Worm (Caenorhabditis elegans) whole organism, L4/young adult: Measurements from ENCODE around the gene B0035.22.
A peak's percentile ranks its signal among the peaks of the same experiment; 100 is the strongest.
"Not testable (repeated sequence)": the region's sequence is repeated elsewhere in the genome, so short reads cannot be mapped to it uniquely, and the experiment has no call there.

ENCODE experiments used
- W03F9.2 ChIP-seq: fragments of 150-350 bp; optimal IDR thresholded peaks from 2 replicates; lab custom pipeline; 2014; ENCODE audit warnings: missing biosample characterization, missing genetic modification characterization
- dao-5 ChIP-seq: sonication (generic microtip); optimal IDR thresholded peaks from 2 replicates; lab custom pipeline; 2016; ENCODE audit warnings: missing genotype, missing genetic modification characterization, moderate library complexity, missing compliant biosample characterization
- him-1 ChIP-seq: sonication (generic microtip); optimal IDR thresholded peaks from 2 replicates; lab custom pipeline; 2016; ENCODE audit warnings: missing genotype, missing genetic modification reagents, missing genetic modification characterization, missing compliant biosample characterization

The B0035.22 gene

DNA sequence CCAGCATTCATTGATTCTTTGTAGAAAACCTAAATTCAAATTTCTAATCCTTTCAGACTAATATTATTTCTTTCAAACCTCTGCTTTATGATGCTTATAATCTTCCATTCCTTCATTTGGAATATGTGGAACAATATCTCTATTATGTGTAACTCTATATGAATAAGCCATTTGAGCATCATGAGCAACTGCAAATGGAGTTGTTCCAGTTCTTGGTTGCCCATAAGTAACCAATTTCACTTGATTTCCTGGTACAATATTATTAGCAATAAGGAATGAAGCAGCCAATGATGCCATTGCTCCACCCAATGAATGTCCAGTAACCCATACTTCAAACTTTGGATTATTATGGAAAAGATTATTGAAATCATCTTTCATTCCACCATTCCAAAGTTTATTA, 10.0 kb upstream of the B0035.22 start:
- TF ChIP-seq him-1 (tag; lab: Kevin White, UChicago): no peak
- no peak for TF ChIP-seq W03F9.2
- no peak for TF ChIP-seq dao-5 (tag; lab: Kevin White, UChicago)

DNA sequence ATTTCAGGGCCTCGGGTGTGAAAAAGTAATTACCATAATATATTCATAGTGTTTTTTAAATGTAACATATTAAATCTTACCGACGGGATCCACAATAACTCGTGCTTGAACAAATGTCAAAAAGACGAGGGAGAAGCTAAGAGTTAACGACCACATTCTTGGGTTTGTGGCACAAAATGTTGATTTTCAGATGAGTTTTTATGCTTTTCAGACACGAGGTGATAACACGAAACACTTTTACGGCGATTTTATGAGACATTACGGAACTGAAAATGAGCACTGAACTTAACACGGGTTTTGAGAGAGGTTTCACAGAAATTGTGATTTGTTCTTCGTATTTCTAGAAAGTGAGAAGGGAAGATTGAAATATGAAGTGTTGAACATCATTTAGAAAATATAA, 8.4 kb upstream of the B0035.22 start, which contains the start of gene B0035.13:
Gene B0035.13, minus strand, starts transcription at position 173 of the 400 bp plus-strand sequence.
- TF ChIP-seq dao-5 (tag; lab: Kevin White, UChicago) (no peak), W03F9.2 (no peak), him-1 (tag; lab: Kevin White, UChicago) (no peak)

DNA sequence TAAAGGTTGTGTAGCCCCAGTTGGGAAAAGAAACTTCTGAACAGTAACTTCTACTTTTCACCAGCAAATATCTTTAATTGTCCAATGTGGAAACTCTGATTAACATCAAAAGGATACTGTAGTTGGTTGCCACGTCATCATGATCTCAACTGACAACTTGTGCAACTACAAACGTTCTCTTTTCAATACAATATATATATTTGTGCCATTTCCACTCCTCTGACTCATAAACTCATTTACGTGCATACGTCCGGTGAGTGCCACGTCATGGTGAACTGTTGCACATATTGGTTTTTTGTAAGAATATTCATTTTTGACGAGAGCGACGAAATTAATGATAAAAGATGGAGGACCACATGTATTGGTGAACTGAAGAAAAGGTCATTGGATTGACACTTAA, 7.2 kb upstream of the B0035.22 start:
- no peak for TF ChIP-seq W03F9.2
- TF ChIP-seq him-1 (tag; lab: Kevin White, UChicago): no peak
- TF ChIP-seq dao-5 (tag; lab: Kevin White, UChicago): no peak

DNA sequence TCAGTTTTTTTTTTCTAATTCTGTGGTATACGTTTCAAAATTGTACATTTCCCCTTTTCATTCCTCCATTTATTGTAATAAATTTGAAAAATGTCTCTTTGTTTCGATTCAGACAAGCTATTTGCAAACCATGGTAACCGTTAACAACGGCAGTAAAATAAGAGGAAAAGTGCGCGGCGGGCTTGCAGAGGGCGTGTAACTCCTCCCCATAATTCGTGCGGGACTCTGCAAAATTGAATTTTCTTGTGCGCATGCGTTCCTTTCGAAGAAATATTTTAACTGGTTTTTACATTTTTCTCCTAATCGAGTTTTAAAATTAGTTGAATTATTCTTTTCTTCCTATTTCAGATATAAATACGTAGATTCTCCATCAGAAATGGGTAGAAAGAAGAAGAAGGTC, 4.3 kb upstream of the B0035.22 start, which contains the start of gene znf-207:
Gene znf-207, plus strand, starts transcription at position 349 of the 400 bp plus-strand sequence.
- no peak for TF ChIP-seq him-1 (tag; lab: Kevin White, UChicago)
- peak; percentile 49 for TF ChIP-seq W03F9.2
- TF ChIP-seq dao-5 (tag; lab: Kevin White, UChicago): no peak

DNA sequence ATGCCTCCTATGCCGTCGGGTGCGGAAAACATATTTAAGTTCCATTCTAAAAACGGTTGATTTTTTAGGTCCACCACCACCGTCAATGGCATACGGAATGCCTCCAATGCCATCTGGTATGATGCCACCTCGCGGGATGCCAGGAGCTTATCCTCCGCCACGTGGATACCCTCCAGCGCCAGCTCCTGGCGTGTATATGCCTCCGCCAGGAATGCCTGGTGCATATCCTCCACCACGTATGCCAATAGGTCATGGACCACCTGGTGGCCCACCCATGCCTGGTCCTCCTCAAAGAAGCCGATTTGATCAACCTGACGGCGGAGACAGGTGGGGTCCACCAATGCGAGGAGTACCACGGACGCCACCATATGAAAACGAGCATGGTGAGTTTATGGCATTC, 3.5 kb upstream of the B0035.22 start:
- no peak for TF ChIP-seq him-1 (tag; lab: Kevin White, UChicago)
- no peak for TF ChIP-seq dao-5 (tag; lab: Kevin White, UChicago)
- TF ChIP-seq W03F9.2: no peak

DNA sequence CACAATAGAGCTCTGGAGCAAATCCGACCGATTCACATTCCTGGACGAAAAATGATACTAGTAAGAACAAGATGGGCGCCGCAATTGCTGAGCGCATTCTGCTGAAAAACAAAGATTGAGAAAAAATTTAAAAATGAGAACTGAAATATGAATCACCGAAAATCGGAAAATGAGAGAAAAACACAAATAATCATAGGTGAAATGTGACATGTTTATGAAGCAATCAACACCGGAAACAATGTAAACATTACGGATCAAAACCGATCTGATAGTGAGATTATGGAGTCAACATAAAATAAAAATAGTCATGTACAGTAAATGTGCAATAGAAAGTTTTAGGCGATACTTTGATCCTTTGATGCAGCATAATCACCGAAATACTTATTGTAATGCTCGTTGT, 1.1 kb upstream of the B0035.22 start, which contains the start of gene dnj-2:
Gene dnj-2, minus strand, starts transcription at position 101 of the 400 bp plus-strand sequence.
- TF ChIP-seq dao-5 (tag; lab: Kevin White, UChicago) (no peak), W03F9.2 (no peak), him-1 (tag; lab: Kevin White, UChicago) (no peak)

DNA sequence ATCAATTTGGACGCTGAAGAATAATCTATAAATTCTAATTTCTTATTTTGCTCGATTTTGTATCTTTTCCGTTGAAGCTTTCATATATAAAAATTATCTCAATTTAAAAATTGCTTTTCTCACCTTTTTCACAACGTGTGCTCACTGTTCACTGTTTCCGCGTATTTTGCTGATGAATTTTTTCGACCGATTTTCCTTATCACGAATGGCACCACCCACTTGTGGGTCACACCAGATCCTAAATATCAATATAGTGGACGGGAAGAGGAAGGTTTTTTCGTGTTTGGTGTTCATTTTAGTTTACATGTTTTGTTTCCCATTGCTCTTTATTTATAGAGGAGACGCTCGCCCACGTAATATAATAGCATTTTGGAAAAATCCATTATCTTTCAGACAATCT, 735 bp downstream of the B0035.22 start:
- TF ChIP-seq dao-5 (tag; lab: Kevin White, UChicago): no peak
- TF ChIP-seq him-1 (tag; lab: Kevin White, UChicago): no peak
- no peak for TF ChIP-seq W03F9.2

DNA sequence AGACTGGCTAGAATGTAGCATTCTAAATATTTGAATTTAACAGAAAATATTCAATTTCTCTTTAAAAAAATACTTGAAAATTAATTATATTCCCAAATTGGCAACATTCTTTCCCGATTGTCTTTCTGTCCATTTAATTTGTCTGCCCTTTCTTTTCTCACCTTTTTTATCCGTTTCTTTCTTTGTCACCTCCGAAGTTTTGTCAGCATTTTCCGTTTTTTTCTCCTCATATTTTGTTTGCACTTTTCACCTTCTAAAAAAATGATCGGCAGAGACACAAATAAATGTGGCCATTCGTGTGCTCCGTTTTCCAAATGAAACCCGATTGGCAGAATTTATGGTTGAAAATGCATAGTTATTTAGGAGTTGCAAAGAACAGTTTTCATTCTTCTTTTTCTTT, 1.2 kb downstream of the B0035.22 start:
- TF ChIP-seq W03F9.2: no peak
- TF ChIP-seq him-1 (tag; lab: Kevin White, UChicago): no peak
- TF ChIP-seq dao-5 (tag; lab: Kevin White, UChicago): no peak

DNA sequence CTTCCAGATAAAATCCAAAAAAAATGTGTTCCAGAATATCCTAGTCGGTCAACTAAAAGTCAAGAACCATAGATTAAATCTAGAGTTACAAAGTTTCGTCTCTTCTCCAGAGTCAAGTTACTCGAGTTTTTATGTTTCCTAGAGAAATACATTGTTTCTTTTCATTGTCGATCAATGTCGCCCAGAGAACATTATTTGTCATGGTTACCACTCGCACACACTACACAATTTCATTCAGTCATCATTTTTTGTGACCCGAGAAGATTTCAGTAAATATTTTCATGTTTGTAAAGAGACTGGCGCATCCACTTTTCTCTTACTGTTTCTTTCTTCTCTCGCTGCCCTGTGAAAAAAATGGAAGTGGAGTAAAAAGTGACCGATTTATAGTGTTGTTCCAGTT, 1.7 kb downstream of the B0035.22 start:
- no peak for TF ChIP-seq him-1 (tag; lab: Kevin White, UChicago)
- TF ChIP-seq dao-5 (tag; lab: Kevin White, UChicago): no peak
- TF ChIP-seq W03F9.2: no peak

DNA sequence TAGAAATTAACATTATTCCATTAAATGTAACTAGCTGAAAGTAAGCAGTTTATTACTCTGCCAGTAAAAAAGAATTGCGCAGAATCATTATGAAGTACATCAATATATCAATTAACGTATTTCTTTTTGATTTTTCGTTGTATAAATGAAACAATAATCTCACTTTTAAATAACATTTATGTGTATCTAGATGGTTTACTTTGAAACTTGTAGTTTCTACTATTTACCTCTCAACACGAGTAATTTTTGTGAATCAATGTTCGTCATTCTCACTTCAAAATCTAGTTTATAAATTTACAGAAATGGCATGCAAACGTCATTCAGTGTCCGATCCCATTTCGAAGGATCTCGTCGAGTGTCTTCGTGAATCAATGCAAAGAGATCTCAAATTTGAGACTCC, 2.2 kb downstream of the B0035.22 start, which contains the start of gene gspd-1:
Gene gspd-1, plus strand, starts transcription at position 301 of the 400 bp plus-strand sequence.
- TF ChIP-seq dao-5 (tag; lab: Kevin White, UChicago) (no peak), him-1 (tag; lab: Kevin White, UChicago) (no peak), W03F9.2 (no peak)

DNA sequence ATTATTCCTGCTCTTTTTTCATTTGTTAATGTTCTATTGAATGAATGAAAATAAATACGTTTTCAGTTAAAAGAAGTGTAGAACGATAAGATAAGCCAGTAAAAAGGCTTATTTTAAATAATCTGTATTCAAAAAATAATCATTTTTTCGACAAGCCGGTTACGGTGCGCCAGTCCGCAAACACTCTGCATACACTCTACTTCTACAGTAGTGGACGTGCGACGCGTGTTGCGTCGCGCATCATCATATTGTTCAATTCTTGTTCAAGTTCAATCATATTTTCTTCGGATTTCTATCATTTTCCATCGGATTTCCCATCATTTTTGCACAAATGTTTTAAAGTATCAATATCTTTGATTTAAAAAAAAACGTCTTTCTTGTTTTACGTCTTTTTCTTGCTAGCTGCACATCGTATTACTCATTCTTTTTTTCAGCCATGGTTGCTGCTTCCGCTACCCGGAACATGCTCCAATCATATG, 5.0 kb downstream of the B0035.22 start, which contains the start of gene B0035.18:
Gene B0035.18, plus strand, starts transcription at position 429 of the 479 bp plus-strand sequence.
- no peak for TF ChIP-seq dao-5 (tag; lab: Kevin White, UChicago)
- TF ChIP-seq W03F9.2: no peak
- TF ChIP-seq him-1 (tag; lab: Kevin White, UChicago): no peak

DNA sequence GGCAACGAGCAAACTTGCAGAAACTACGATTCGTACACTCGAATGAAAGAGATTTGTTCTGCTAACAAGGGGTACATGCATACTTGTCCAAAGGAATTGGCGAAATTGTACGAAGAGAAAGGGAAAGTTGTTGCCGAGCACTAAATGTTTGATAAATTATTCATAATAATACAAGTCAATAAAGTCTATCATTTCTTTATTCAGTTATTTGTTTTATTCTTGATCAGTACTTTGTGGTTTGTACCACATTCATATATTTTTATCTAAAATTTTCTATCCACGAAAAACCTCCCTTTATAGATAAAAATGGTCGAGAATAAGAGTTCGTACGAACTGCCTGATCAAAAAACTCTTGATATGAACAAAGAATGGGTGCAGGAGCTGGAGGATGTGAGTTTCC, 5.5 kb downstream of the B0035.22 start, which contains the start of gene edg-1:
Gene edg-1, plus strand, starts transcription at position 301 of the 400 bp plus-strand sequence.
- TF ChIP-seq him-1 (tag; lab: Kevin White, UChicago): no peak

DNA sequence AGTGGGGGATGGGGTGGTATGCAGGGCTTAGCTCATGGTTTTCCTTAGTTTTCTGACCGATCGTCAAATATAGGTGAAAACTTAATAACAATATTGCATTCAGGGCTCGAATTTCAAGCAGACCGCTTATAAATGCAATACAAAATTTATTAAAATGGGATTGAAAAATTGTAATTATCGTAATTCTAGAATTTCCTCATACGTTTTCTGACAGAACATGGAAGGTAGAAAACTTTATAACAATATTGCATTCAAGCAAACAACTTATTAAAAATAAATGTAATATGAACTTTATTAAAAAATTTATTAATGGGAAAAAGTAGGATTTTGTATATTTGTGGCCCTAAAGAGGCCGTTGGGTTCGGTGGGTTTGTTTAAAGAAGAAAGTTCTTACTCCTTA, 8.7 kb downstream of the B0035.22 start:
- TF ChIP-seq dao-5 (tag; lab: Kevin White, UChicago) (no peak), him-1 (tag; lab: Kevin White, UChicago) (no peak), W03F9.2 (no peak)

DNA sequence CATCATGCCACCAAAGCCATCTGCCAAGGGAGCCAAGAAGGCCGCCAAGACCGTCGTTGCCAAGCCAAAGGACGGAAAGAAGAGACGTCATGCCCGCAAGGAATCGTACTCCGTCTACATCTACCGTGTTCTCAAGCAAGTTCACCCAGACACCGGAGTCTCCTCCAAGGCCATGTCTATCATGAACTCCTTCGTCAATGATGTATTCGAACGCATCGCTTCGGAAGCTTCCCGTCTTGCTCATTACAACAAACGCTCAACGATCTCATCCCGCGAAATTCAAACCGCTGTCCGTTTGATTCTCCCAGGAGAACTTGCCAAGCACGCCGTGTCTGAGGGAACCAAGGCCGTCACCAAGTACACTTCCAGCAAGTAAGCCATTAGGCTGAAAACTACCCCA, 9.8 kb downstream of the B0035.22 start, which contains the start of gene his-48:
Gene his-48, plus strand, starts transcription at position 5 of the 400 bp plus-strand sequence.
- not testable (repeated sequence) for TF ChIP-seq dao-5 (tag; lab: Kevin White, UChicago); W03F9.2; him-1 (tag; lab: Kevin White, UChicago)
